Fruit fly (Drosophila melanogaster) whole organism, wandering third instar larva: ENCODE results near the gene CG15822.
A peak's percentile ranks its signal among the peaks of the same experiment; 100 is the strongest.

Source experiments
- CG32264 ChIP-seq: fragments of 200-800 bp; sonication (Bioruptor generic); optimal IDR thresholded peaks from 2 replicates; lab custom pipeline; 2016; ENCODE audit warnings: missing biosample characterization, missing genetic modification characterization
- CG9705 ChIP-seq: fragments of 200-800 bp; sonication (Bioruptor generic); optimal IDR thresholded peaks from 2 replicates; lab custom pipeline; 2018; ENCODE audit warnings: missing biosample characterization, mild to moderate bottlenecking, missing genetic modification characterization
- CrebA ChIP-seq: fragments of 200-800 bp; sonication (Bioruptor generic); optimal IDR thresholded peaks from 2 replicates; lab custom pipeline; 2016; ENCODE audit warnings: missing biosample characterization, mild to moderate bottlenecking, missing genetic modification characterization, borderline replicate concordance
- Dfd ChIP-seq: fragments of >200 bp; optimal IDR thresholded peaks from 2 replicates; lab custom pipeline; 2017; ENCODE audit warnings: missing biosample characterization, missing genetic modification characterization
- Dif ChIP-seq: fragments of 200-275, 200-300 bp; sonication (Bioruptor generic); optimal IDR thresholded peaks from 2 replicates; lab custom pipeline; 2018; ENCODE audit warnings: missing biosample characterization, missing genetic modification characterization; ENCODE audit not compliant: partially characterized antibody
- GATAd ChIP-seq: sonication (Bioruptor generic); optimal IDR thresholded peaks from 2 replicates; lab custom pipeline; 2016; ENCODE audit warnings: missing biosample characterization, missing genetic modification characterization
- HLH106 ChIP-seq: fragments of 200-800 bp; optimal IDR thresholded peaks from 3 replicates; lab custom pipeline; 2019; ENCODE audit warnings: missing biosample characterization, mild to moderate bottlenecking, missing genetic modification characterization, moderate library complexity
- Hnf4 ChIP-seq: fragments of 200-800 bp; sonication (Bioruptor generic); optimal IDR thresholded peaks from 2 replicates; lab custom pipeline; 2016; ENCODE audit warnings: missing biosample characterization, mild to moderate bottlenecking, missing genetic modification characterization
- Hr78 ChIP-seq: fragments of >200 bp; optimal IDR thresholded peaks from 2 replicates; lab custom pipeline; 2017; ENCODE audit warnings: missing biosample characterization, missing genetic modification characterization
- Hr83 ChIP-seq: fragments of 200-300 bp; sonication (Bioruptor generic); optimal IDR thresholded peaks from 2 replicates; lab custom pipeline; 2016; ENCODE audit warnings: missing biosample characterization, mild to moderate bottlenecking, missing genetic modification characterization, moderate library complexity; ENCODE audit not compliant: poor library complexity, severe bottlenecking
- Mio ChIP-seq: sonication (Bioruptor generic); optimal IDR thresholded peaks from 2 replicates; lab custom pipeline; 2016; ENCODE audit warnings: missing biosample characterization, missing genetic modification characterization
- Myc ChIP-seq: fragments of >200 bp; optimal IDR thresholded peaks from 2 replicates; lab custom pipeline; 2017
- N ChIP-seq: fragments of >200 bp; optimal IDR thresholded peaks from 2 replicates; lab custom pipeline; 2018; ENCODE audit warnings: missing biosample characterization, missing external identifiers, missing genetic modification characterization
- OdsH ChIP-seq: fragments of 200-800 bp; sonication (Bioruptor generic); optimal IDR thresholded peaks from 2 replicates; lab custom pipeline; 2016; ENCODE audit warnings: missing biosample characterization, mild to moderate bottlenecking, missing genetic modification characterization
- Rel ChIP-seq, 2 experiments: fragments of 200-800 bp; sonication (Bioruptor generic) in 1 of 2; optimal IDR thresholded peaks; 2 replicates in 1 of 2; 3 replicates in 1 of 2; lab custom pipeline; 2016 to 2019; ENCODE audit warnings: mild to moderate bottlenecking in 2 of 2, missing biosample characterization in 2 of 2, missing genetic modification characterization in 2 of 2, moderate library complexity in 1 of 2
- Sp1 ChIP-seq: fragments of 200-800 bp; sonication (Bioruptor generic); optimal IDR thresholded peaks from 3 replicates; lab custom pipeline; 2019; ENCODE audit warnings: missing biosample characterization, mild to moderate bottlenecking, missing genetic modification characterization, moderate library complexity
- Vsx2 ChIP-seq: fragments of 200-300, 225-300 bp; sonication (Bioruptor generic); optimal IDR thresholded peaks from 2 replicates; lab custom pipeline; 2018; ENCODE audit warnings: missing biosample characterization, missing genetic modification characterization; ENCODE audit not compliant: partially characterized antibody
- br ChIP-seq: fragments of 200-800 bp; sonication (Bioruptor generic); optimal IDR thresholded peaks from 2 replicates; lab custom pipeline; 2016; ENCODE audit warnings: missing biosample characterization, missing genetic modification characterization
- brk ChIP-seq: fragments of 200-800 bp; sonication (Bioruptor generic); optimal IDR thresholded peaks from 2 replicates; lab custom pipeline; 2016; ENCODE audit warnings: missing biosample characterization, mild to moderate bottlenecking, missing genetic modification characterization
- dl ChIP-seq, 2 experiments: fragments of 175-275, 200-275 bp in 1 of 2; fragments of 200-275 bp in 1 of 2; sonication (Bioruptor generic); optimal IDR thresholded peaks; lab custom pipeline; 2018; ENCODE audit warnings: mild to moderate bottlenecking in 2 of 2, missing biosample characterization in 2 of 2, missing genetic modification characterization in 2 of 2, moderate library complexity in 2 of 2; ENCODE audit not compliant: partially characterized antibody in 2 of 2, insufficient read depth in 1 of 2
- dmrt93B ChIP-seq: fragments of 200-800 bp; sonication (Bioruptor generic); optimal IDR thresholded peaks from 2 replicates; lab custom pipeline; 2018; ENCODE audit warnings: missing biosample characterization, mild to moderate bottlenecking, missing genetic modification characterization
- dsf ChIP-seq: sonication (Bioruptor generic); optimal IDR thresholded peaks from 2 replicates; lab custom pipeline; 2016; ENCODE audit warnings: missing biosample characterization, missing genetic modification characterization, borderline replicate concordance
- ey ChIP-seq: fragments of 200-800 bp; sonication (Bioruptor generic); optimal IDR thresholded peaks from 2 replicates; lab custom pipeline; 2016; ENCODE audit warnings: missing biosample characterization, missing genetic modification characterization
- foxo ChIP-seq, 2 experiments: fragments of 200-800 bp; sonication (Bioruptor generic); optimal IDR thresholded peaks; 2 replicates in 1 of 2; 3 replicates in 1 of 2; lab custom pipeline; 2016 to 2017; ENCODE audit warnings: missing biosample characterization in 2 of 2, missing genetic modification characterization in 2 of 2
- fru ChIP-seq: fragments of 200-800 bp; sonication (Bioruptor generic); optimal IDR thresholded peaks from 3 replicates; lab custom pipeline; 2016; ENCODE audit warnings: missing biosample characterization, mild to moderate bottlenecking, missing genetic modification characterization
- h ChIP-seq: fragments of 200-800 bp; sonication (Bioruptor generic); optimal IDR thresholded peaks from 3 replicates; lab custom pipeline; 2016; ENCODE audit warnings: missing biosample characterization, mild to moderate bottlenecking, missing genetic modification characterization
- jim ChIP-seq: fragments of 175-275, 200-325 bp; sonication (Bioruptor generic); optimal IDR thresholded peaks from 2 replicates; lab custom pipeline; 2016; ENCODE audit warnings: missing biosample characterization, mild to moderate bottlenecking, missing genetic modification characterization
- lola ChIP-seq: fragments of >200 bp; optimal IDR thresholded peaks from 2 replicates; lab custom pipeline; 2017; ENCODE audit warnings: missing biosample characterization, missing genetic modification characterization
- pan ChIP-seq: fragments of >200 bp; optimal IDR thresholded peaks from 2 replicates; lab custom pipeline; 2017
- psq ChIP-seq: fragments of 200-800 bp; sonication (Bioruptor generic); optimal IDR thresholded peaks from 3 replicates; lab custom pipeline; 2017; ENCODE audit warnings: missing biosample characterization, mild to moderate bottlenecking, missing genetic modification characterization, moderate library complexity
- rgr ChIP-seq: fragments of 200-800 bp; sonication (Bioruptor generic); optimal IDR thresholded peaks from 3 replicates; lab custom pipeline; 2016; ENCODE audit warnings: missing biosample characterization, mild to moderate bottlenecking, missing genetic modification characterization
- sage ChIP-seq: fragments of 200-800 bp; sonication (Bioruptor generic); optimal IDR thresholded peaks from 2 replicates; lab custom pipeline; 2016; ENCODE audit warnings: missing biosample characterization, mild to moderate bottlenecking, missing genetic modification characterization
- sv ChIP-seq: fragments of 200-800 bp; sonication (Bioruptor generic); optimal IDR thresholded peaks from 3 replicates; lab custom pipeline; 2016; ENCODE audit warnings: missing biosample characterization, missing genetic modification characterization
- tai ChIP-seq: sonication (Bioruptor generic); optimal IDR thresholded peaks from 2 replicates; lab custom pipeline; 2016; ENCODE audit warnings: missing biosample characterization, missing genetic modification characterization
- usp ChIP-seq: fragments of >200 bp; optimal IDR thresholded peaks from 2 replicates; lab custom pipeline; 2017; ENCODE audit warnings: missing biosample characterization, missing genetic modification characterization
- woc ChIP-seq: sonication (Bioruptor generic); optimal IDR thresholded peaks from 2 replicates; lab custom pipeline; 2016; ENCODE audit warnings: missing biosample characterization, mild to moderate bottlenecking, missing genetic modification characterization

CG15822 gene

dm6 chr3L:2166776-2167175, 3.1 kb upstream of the CG15822 start:
- TF ChIP-seq N (GFP tag; lab: Kevin White, UChicago) (peak; percentile 49), Vsx2 (GFP tag; lab: Kevin White, UChicago) (peak; percentile 55), Dif (peak; percentile 44), sv (GFP tag; lab: Kevin White, UChicago) (no peak), Myc (lab: Kevin White, UChicago) (peak; percentile 41)

dm6 chr3L:2164805-2165204, 1.1 kb upstream of the CG15822 start:
- TF ChIP-seq Hnf4 (GFP tag; lab: Kevin White, UChicago) (no peak), OdsH (no peak), dl (GFP tag; optimal IDR thresholded peaks at IDR 0.05; lab: Kevin White, UChicago; ENCODE audit: insufficient read depth in 1 of 2, partially characterized antibody in 2 of 2) (no peak), Dif (no peak), Hr83 (no peak), sage (no peak), CG9705 (GFP tag; lab: Kevin White, UChicago) (no peak), Rel (GFP tag; optimal IDR thresholded peaks at IDR 0.05; lab: Kevin White, UChicago) (no peak), Rel (tag; optimal IDR thresholded peaks at IDR 0.05; lab: Kevin White, UChicago) (no peak), h (GFP tag; lab: Kevin White, UChicago) (no peak), woc (GFP tag; lab: Kevin White, UChicago) (no peak), Vsx2 (GFP tag; lab: Kevin White, UChicago) (no peak)

dm6 chr3L:2164031-2164537, 421 bp upstream of the CG15822 start:
- TF ChIP-seq Vsx2 (GFP tag; lab: Kevin White, UChicago) (peak; percentile 60), foxo (GFP tag; optimal IDR thresholded peaks at IDR 0.05; lab: Kevin White, UChicago) (peak; percentile 59 to 94), pan (lab: Kevin White, UChicago) (peak; percentile 60), Dfd (no peak), tai (GFP tag; lab: Kevin White, UChicago) (peak; percentile 67), brk (GFP tag; lab: Kevin White, UChicago) (peak; percentile 65), Hr78 (GFP tag; lab: Kevin White, UChicago) (no peak), OdsH (peak; percentile 91), Mio (GFP tag; lab: Kevin White, UChicago) (no peak), fru (GFP tag; lab: Kevin White, UChicago) (peak; percentile 96), CrebA (GFP tag; lab: Kevin White, UChicago) (peak; percentile 59), Hr83 (no peak), dsf (GFP tag; lab: Kevin White, UChicago) (peak; percentile 17), Myc (lab: Kevin White, UChicago) (no peak), rgr (GFP tag; lab: Kevin White, UChicago) (peak; percentile 88), CG32264 (GFP tag; lab: Kevin White, UChicago) (peak; percentile 89), HLH106 (tag; lab: Kevin White, UChicago) (peak; percentile 85), Rel (GFP tag; optimal IDR thresholded peaks at IDR 0.05; lab: Kevin White, UChicago) (peak; percentile 11), Rel (tag; optimal IDR thresholded peaks at IDR 0.05; lab: Kevin White, UChicago) (peak; percentile 16), dl (GFP tag; optimal IDR thresholded peaks at IDR 0.05; lab: Kevin White, UChicago; ENCODE audit: insufficient read depth in 1 of 2, partially characterized antibody in 2 of 2) (no peak), sage (peak; percentile 83), br (peak; percentile 86), ey (GFP tag; lab: Kevin White, UChicago) (peak; percentile 88), Dif (peak; percentile 37), Sp1 (peak; percentile 81), woc (GFP tag; lab: Kevin White, UChicago) (peak; percentile 97), GATAd (GFP tag; lab: Kevin White, UChicago) (no peak), usp (GFP tag; lab: Kevin White, UChicago) (no peak), Hnf4 (GFP tag; lab: Kevin White, UChicago) (peak; percentile 76), h (GFP tag; lab: Kevin White, UChicago) (peak; percentile 96), dmrt93B (GFP tag; lab: Kevin White, UChicago) (peak; percentile 88), jim (no peak), lola (GFP tag; lab: Kevin White, UChicago) (no peak), psq (peak; percentile 87), CG9705 (GFP tag; lab: Kevin White, UChicago) (peak; percentile 59), sv (GFP tag; lab: Kevin White, UChicago) (no peak)
- TF ChIP-seq, all 38 proteins: peak for 24
